Fruit fly (Drosophila melanogaster) whole organism, embryonic: Measurements from ENCODE around the gene MRP.
A peak's percentile ranks its signal among the peaks of the same experiment; 100 is the strongest.

ENCODE experiments used
- ATbp ChIP-seq: fragments of 200-800 bp; sonication (Bioruptor generic); optimal IDR thresholded peaks from 2 replicates; lab custom pipeline; 2017; ENCODE audit warnings: missing biosample characterization, mild to moderate bottlenecking, missing genetic modification characterization, missing genetic modification reagents
- CG10565 ChIP-seq: fragments of 200-800 bp; sonication (Bioruptor generic); optimal IDR thresholded peaks from 3 replicates; lab custom pipeline; 2016; ENCODE audit warnings: missing biosample characterization, mild to moderate bottlenecking, missing genetic modification characterization
- CG11695 ChIP-seq: fragments of 200-800 bp; sonication (Bioruptor generic); IDR thresholded peaks from 3 replicates; pipeline ENCODE4 v1.3.6; 2022; ENCODE audit warnings: missing biosample characterization, missing genetic modification characterization
- CG12236 ChIP-seq: fragments of 200-800 bp; sonication (Bioruptor generic); optimal IDR thresholded peaks from 2 replicates; lab custom pipeline; 2016; ENCODE audit warnings: missing biosample characterization, missing genetic modification characterization
- CG12659 ChIP-seq: fragments of 200-800 bp; sonication (Bioruptor generic); optimal IDR thresholded peaks from 3 replicates; lab custom pipeline; 2017; ENCODE audit warnings: mild to moderate bottlenecking, missing biosample characterization, missing genetic modification reagents, missing genetic modification characterization
- CG13624 ChIP-seq: fragments of 200-800 bp; sonication (Bioruptor generic); optimal IDR thresholded peaks from 2 replicates; lab custom pipeline; 2016; ENCODE audit warnings: missing biosample characterization, missing genetic modification characterization
- CG1603 ChIP-seq: fragments of 200-800 bp; sonication (Bioruptor generic); optimal IDR thresholded peaks from 2 replicates; lab custom pipeline; 2019; ENCODE audit warnings: missing biosample characterization, mild to moderate bottlenecking, missing genetic modification characterization, moderate library complexity
- CG16813 ChIP-seq: fragments of 200-800 bp; sonication (Bioruptor generic); IDR thresholded peaks from 3 replicates; pipeline ENCODE4 v1.3.6; 2022; ENCODE audit warnings: missing biosample characterization, missing genetic modification characterization; ENCODE audit not compliant: partially characterized antibody
- CG17385 ChIP-seq: fragments of 200-800 bp; sonication (Bioruptor generic); optimal IDR thresholded peaks from 3 replicates; lab custom pipeline; 2018; ENCODE audit warnings: missing biosample characterization, mild to moderate bottlenecking, missing genetic modification characterization
- CG17802 ChIP-seq: fragments of 200-800 bp; sonication (Bioruptor generic); optimal IDR thresholded peaks from 2 replicates; lab custom pipeline; 2018; ENCODE audit warnings: missing biosample characterization, mild to moderate bottlenecking, missing genetic modification characterization, moderate library complexity
- CG18262 ChIP-seq: fragments of 200-800 bp; optimal IDR thresholded peaks from 3 replicates; lab custom pipeline; 2019; ENCODE audit warnings: missing biosample characterization, mild to moderate bottlenecking, missing genetic modification characterization, moderate library complexity
- CG18619 ChIP-seq: fragments of 200-800 bp; sonication (Bioruptor generic); optimal IDR thresholded peaks from 3 replicates; lab custom pipeline; 2017; ENCODE audit warnings: missing biosample characterization, mild to moderate bottlenecking, missing genetic modification characterization
- CG2116 ChIP-seq: fragments of 200-800 bp; sonication (Bioruptor generic); optimal IDR thresholded peaks from 3 replicates; lab custom pipeline; 2018; ENCODE audit warnings: missing biosample characterization, mild to moderate bottlenecking, missing genetic modification characterization
- CG33557 ChIP-seq: fragments of 200-800 bp; sonication (Bioruptor generic); optimal IDR thresholded peaks from 2 replicates; lab custom pipeline; 2019; ENCODE audit warnings: missing biosample characterization, mild to moderate bottlenecking, missing genetic modification characterization, moderate library complexity
- CG42726 ChIP-seq: fragments of 200-800 bp; sonication (Bioruptor generic); IDR thresholded peaks from 2 replicates; pipeline ENCODE4 v1.3.6; 2022; ENCODE audit warnings: missing biosample characterization, missing genetic modification characterization; ENCODE audit not compliant: partially characterized antibody
- CG4282 ChIP-seq: fragments of 200-800 bp; sonication (Bioruptor generic); optimal IDR thresholded peaks from 2 replicates; lab custom pipeline; 2016; ENCODE audit warnings: missing biosample characterization, missing genetic modification characterization
- CG4854 ChIP-seq: fragments of 200-800 bp; sonication (Bioruptor generic); optimal IDR thresholded peaks from 2 replicates; lab custom pipeline; 2016; ENCODE audit warnings: missing biosample characterization, missing genetic modification characterization, inconsistent platforms
- CG8765 ChIP-seq: fragments of 200-800 bp; sonication (Bioruptor generic); IDR thresholded peaks from 2 replicates; pipeline ENCODE4 v1.3.6; 2022; ENCODE audit warnings: missing biosample characterization, missing genetic modification characterization
- D19B ChIP-seq: fragments of 200-800 bp; sonication (Bioruptor generic); optimal IDR thresholded peaks from 2 replicates; lab custom pipeline; 2017; ENCODE audit warnings: missing biosample characterization, mild to moderate bottlenecking, missing genetic modification characterization
- Drgx ChIP-seq: fragments of 200-800 bp; sonication (Bioruptor generic); IDR thresholded peaks from 2 replicates; pipeline ENCODE4 v1.3.6; 2022; ENCODE audit warnings: missing biosample characterization, missing genetic modification characterization
- E2f2 ChIP-seq: fragments of 200-800 bp; sonication (Bioruptor generic); IDR thresholded peaks from 2 replicates; pipeline ENCODE4 v1.3.6; 2022; ENCODE audit warnings: missing biosample characterization, missing genetic modification characterization
- Fer2 ChIP-seq: fragments of 200-800 bp; sonication (Bioruptor generic); optimal IDR thresholded peaks from 2 replicates; lab custom pipeline; 2018; ENCODE audit warnings: missing biosample characterization, mild to moderate bottlenecking, missing genetic modification characterization, moderate library complexity
- H15 ChIP-seq: fragments of 200-800 bp; sonication (Bioruptor generic); IDR thresholded peaks from 3 replicates; pipeline ENCODE4 v1.3.6; 2022; ENCODE audit warnings: missing biosample characterization, missing genetic modification characterization
- HmgZ ChIP-seq: fragments of 200-800 bp; sonication (Bioruptor generic); optimal IDR thresholded peaks from 2 replicates; lab custom pipeline; 2018; ENCODE audit warnings: missing biosample characterization, mild to moderate bottlenecking, missing genetic modification characterization
- Hr78 ChIP-seq, 2 experiments: fragments of 200-800 bp in 1 of 2; fragments of >200 bp in 1 of 2; sonication (Bioruptor generic) in 1 of 2; optimal IDR thresholded peaks; 2 replicates each; lab custom pipeline; 2017 to 2019; ENCODE audit warnings: missing biosample characterization in 2 of 2, missing genetic modification characterization in 2 of 2, mild to moderate bottlenecking in 1 of 2, moderate library complexity in 1 of 2
- Kr ChIP-seq: fragments of 200-800 bp; sonication (Bioruptor generic); optimal IDR thresholded peaks from 2 replicates; lab custom pipeline; 2017; ENCODE audit warnings: missing biosample characterization, mild to moderate bottlenecking, missing genetic modification characterization
- MBD-R2 ChIP-seq: fragments of 200-800 bp; sonication (Bioruptor generic); IDR thresholded peaks from 2 replicates; pipeline ENCODE4 v1.3.6; 2022; ENCODE audit warnings: missing biosample characterization, missing genetic modification characterization
- Med ChIP-seq: fragments of 200-800 bp; sonication (Bioruptor generic); peaks from one replicate; lab custom pipeline; 2016; ENCODE audit warnings: missing biosample characterization, missing genetic modification characterization, mild to moderate bottlenecking, inconsistent platforms, moderate library complexity
- Nf-YB ChIP-seq: fragments of 200-800 bp; sonication (Bioruptor generic); optimal IDR thresholded peaks from 3 replicates; lab custom pipeline; 2019; ENCODE audit warnings: missing biosample characterization, mild to moderate bottlenecking, missing genetic modification characterization, moderate library complexity
- Nf-YC ChIP-seq: fragments of 200-800 bp; optimal IDR thresholded peaks from 3 replicates; lab custom pipeline; 2019; ENCODE audit warnings: missing biosample characterization, mild to moderate bottlenecking, missing genetic modification characterization, moderate library complexity
- al ChIP-seq: fragments of 200-800 bp; sonication (Bioruptor generic); IDR thresholded peaks from 2 replicates; pipeline ENCODE4 v1.3.6; 2022; ENCODE audit warnings: missing biosample characterization, missing genetic modification characterization
- ase ChIP-seq: fragments of 200-800 bp; sonication (Bioruptor generic); IDR thresholded peaks from 3 replicates; pipeline ENCODE4 v1.3.6; 2022; ENCODE audit warnings: missing biosample characterization, missing genetic modification characterization
- cas ChIP-seq: fragments of 200-800 bp; sonication (Bioruptor generic); IDR thresholded peaks from 2 replicates; pipeline ENCODE4 v1.3.6; 2022; ENCODE audit warnings: missing biosample characterization, missing genetic modification characterization
- h ChIP-seq: fragments of >200 bp; optimal IDR thresholded peaks from 2 replicates; lab custom pipeline; 2017
- lov ChIP-seq, 2 experiments: fragments of 200-800 bp in 1 of 2; fragments of >200 bp in 1 of 2; sonication (Bioruptor generic) in 1 of 2; IDR thresholded peaks in 1 of 2; optimal IDR thresholded peaks in 1 of 2; 2 replicates in 1 of 2; 3 replicates in 1 of 2; pipeline versions ENCODE4 v1.3.6 to Lab custom; 2017 to 2022; ENCODE audit warnings: missing biosample characterization in 1 of 2, missing genetic modification characterization in 1 of 2
- nerfin-2 ChIP-seq: fragments of 200-800 bp; sonication (Bioruptor generic); IDR thresholded peaks from 2 replicates; pipeline ENCODE4 v1.3.6; 2022; ENCODE audit warnings: missing biosample characterization, missing genetic modification characterization; ENCODE audit not compliant: partially characterized antibody
- pros ChIP-seq: fragments of 200-800 bp; sonication (Bioruptor generic); optimal IDR thresholded peaks from 3 replicates; lab custom pipeline; 2019; ENCODE audit warnings: missing biosample characterization, mild to moderate bottlenecking, missing genetic modification characterization, moderate library complexity
- sens ChIP-seq: fragments of 200-800 bp; sonication (Bioruptor generic); peaks from one replicate; lab custom pipeline; 2016; ENCODE audit warnings: missing biosample characterization, missing genetic modification characterization
- seq ChIP-seq: fragments of 200-800 bp; sonication (Bioruptor generic); IDR thresholded peaks from 2 replicates; pipeline ENCODE4 v1.3.6; 2022; ENCODE audit warnings: missing biosample characterization, missing genetic modification characterization
- sqz ChIP-seq: fragments of 200-800 bp; sonication (Bioruptor generic); optimal IDR thresholded peaks from 3 replicates; lab custom pipeline; 2018; ENCODE audit warnings: missing biosample characterization, mild to moderate bottlenecking, missing genetic modification characterization
- sr ChIP-seq: fragments of 200-800 bp; sonication (Bioruptor generic); IDR thresholded peaks from 3 replicates; pipeline ENCODE4 v1.3.6; 2022; ENCODE audit warnings: missing biosample characterization, missing genetic modification characterization
- stwl ChIP-seq: fragments of 200-800 bp; sonication (Bioruptor generic); optimal IDR thresholded peaks from 3 replicates; lab custom pipeline; 2018; ENCODE audit warnings: missing biosample characterization, mild to moderate bottlenecking, missing genetic modification characterization, moderate library complexity
- toy ChIP-seq: fragments of 200-800 bp; sonication (Bioruptor generic); IDR thresholded peaks from 2 replicates; pipeline ENCODE4 v1.3.6; 2022; ENCODE audit warnings: missing biosample characterization, missing genetic modification characterization
- vnd ChIP-seq: fragments of 200-800 bp; sonication (Bioruptor generic); IDR thresholded peaks from 3 replicates; pipeline ENCODE4 v1.3.6; 2022; ENCODE audit warnings: missing biosample characterization, missing genetic modification characterization; ENCODE audit not compliant: partially characterized antibody
- zfh2 ChIP-seq: fragments of 200-800 bp; sonication (Bioruptor generic); optimal IDR thresholded peaks from 2 replicates; lab custom pipeline; 2016; ENCODE audit warnings: missing biosample characterization, missing genetic modification characterization

MRP gene

DNA sequence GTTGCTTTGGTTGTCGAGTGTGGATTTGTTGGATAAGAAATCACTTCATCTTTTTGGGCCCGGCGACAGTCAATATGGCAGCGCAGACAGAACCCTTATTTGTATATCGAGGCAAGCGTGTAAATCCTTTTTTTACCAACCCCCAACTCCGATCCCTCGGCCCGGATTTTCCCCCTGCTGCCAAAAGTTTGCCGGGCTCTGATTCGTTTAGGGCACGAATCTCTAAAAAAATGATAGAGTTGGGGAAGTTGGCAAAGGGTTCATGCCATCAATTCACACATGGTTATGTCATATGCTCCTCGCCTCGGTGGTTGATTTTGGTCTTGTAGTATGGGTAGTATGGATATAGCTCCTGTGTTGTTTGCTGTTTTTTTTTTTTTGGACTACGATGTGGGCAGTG is 32.0 kb upstream of the MRP start:
- no peak for TF ChIP-seq MBD-R2 (GFP tag; lab: Robert Waterston, UW)
- no peak for TF ChIP-seq Hr78 (GFP tag; optimal IDR thresholded peaks at IDR 0.05; lab: Kevin White, UChicago)
- no peak for TF ChIP-seq stwl (tag; lab: Kevin White, UChicago)
- TF ChIP-seq sens (GFP tag; lab: Kevin White, UChicago) = peak; percentile 37
- no peak for TF ChIP-seq CG11695 (GFP tag; lab: Robert Waterston, UW)
- TF ChIP-seq CG2116 (GFP tag; lab: Kevin White, UChicago) = no peak
- peak; percentile 90 for TF ChIP-seq Nf-YB (GFP tag; lab: Kevin White, UChicago)
- TF ChIP-seq CG4854 (GFP tag; lab: Kevin White, UChicago) = no peak
- no peak for TF ChIP-seq vnd (GFP tag; lab: Robert Waterston, UW)
- no peak for TF ChIP-seq CG17385 (GFP tag; lab: Kevin White, UChicago)
- peak; percentile 87 for TF ChIP-seq sqz
- no peak for TF ChIP-seq CG8765 (GFP tag; lab: Robert Waterston, UW)
- no peak for TF ChIP-seq CG18619 (GFP tag; lab: Kevin White, UChicago)
- no peak for TF ChIP-seq E2f2 (GFP tag; lab: Robert Waterston, UW)
- no peak for TF ChIP-seq CG10565
- no peak for TF ChIP-seq D19B (GFP tag; lab: Kevin White, UChicago)
- TF ChIP-seq CG13624 (GFP tag; lab: Kevin White, UChicago) = no peak
- no peak for TF ChIP-seq al (GFP tag; lab: Robert Waterston, UW)
- TF ChIP-seq CG33557 (GFP tag; lab: Kevin White, UChicago) = no peak
- peak; percentile 23 for TF ChIP-seq pros (GFP tag; lab: Kevin White, UChicago)
- TF ChIP-seq nerfin-2 (GFP tag; lab: Robert Waterston, UW) = no peak
- no peak for TF ChIP-seq ase (GFP tag; lab: Robert Waterston, UW)
- peak; percentile 45; the same call in 1 of the 2 replicates for TF ChIP-seq seq (GFP tag; lab: Robert Waterston, UW)
- no peak for TF ChIP-seq HmgZ (tag; lab: Kevin White, UChicago)
- peak; percentile 90 for TF ChIP-seq Nf-YC (tag; lab: Kevin White, UChicago)
- no peak for TF ChIP-seq cas (GFP tag; lab: Robert Waterston, UW)
- TF ChIP-seq Kr = peak; percentile 47
- TF ChIP-seq, all 482 proteins: peak for 7

- no peak for TF ChIP-seq lov (optimal IDR thresholded peaks at IDR 0.05; lab: Kevin White, UChicago)
- peak; percentile 6; the same call in 1 of the 3 replicates for TF ChIP-seq lov (GFP tag; IDR thresholded peaks at IDR 0.05; lab: Robert Waterston, UW)
- peak; percentile 92 for TF ChIP-seq Nf-YB (GFP tag; lab: Kevin White, UChicago)
- peak; percentile 94 for TF ChIP-seq Nf-YC (tag; lab: Kevin White, UChicago)
- no peak for TF ChIP-seq CG4282 (GFP tag; lab: Kevin White, UChicago)
- peak; percentile 39; the same call in 1 of the 2 replicates for TF ChIP-seq seq (GFP tag; lab: Robert Waterston, UW)
- TF ChIP-seq, all 482 proteins: peak for 4
Observed at dm6 chr2L:12689281-12689765, 29.5 kb upstream of the MRP start.

- TF ChIP-seq toy (GFP tag; lab: Robert Waterston, UW) (no peak), Fer2 (no peak), Drgx (GFP tag; lab: Robert Waterston, UW) (no peak), zfh2 (GFP tag; lab: Kevin White, UChicago) (no peak), CG2116 (GFP tag; lab: Kevin White, UChicago) (peak; percentile 57), CG18262 (tag; lab: Kevin White, UChicago) (no peak), CG42726 (no peak), h (lab: Kevin White, UChicago) (no peak), CG1603 (tag; lab: Kevin White, UChicago) (peak; percentile 68), Med (GFP tag; lab: Kevin White, UChicago) (peak; percentile 68), CG17802 (tag; lab: Kevin White, UChicago) (no peak), CG12659 (peak; percentile 40), ATbp (GFP tag; lab: Kevin White, UChicago) (no peak), CG16813 (GFP tag; lab: Robert Waterston, UW) (peak; percentile 61; the same call in 2 of the 3 replicates), H15 (GFP tag; lab: Robert Waterston, UW) (no peak), CG12236 (GFP tag; lab: Kevin White, UChicago) (no peak), sr (GFP tag; lab: Robert Waterston, UW) (no peak), MBD-R2 (GFP tag; lab: Robert Waterston, UW) (peak; percentile 92)
Observed at dm6 chr2L:12692343-12693079, 26.3 kb upstream of the MRP start, which contains the start of the genes CCT4 and CG6153. CCT4 (minus strand) TSS chr2L:12692934. CG6153 (plus strand) TSS chr2L:12692993.
